Worm (Caenorhabditis elegans) whole organism, L3 larva: ENCODE data around the gene nhr-106.

Experiments
- R02D3.7 ChIP-seq: fragments of 150-350 bp; optimal IDR thresholded peaks from 2 replicates; lab custom pipeline; 2014; ENCODE audit warnings: missing biosample characterization, missing genetic modification characterization
- aly-2 ChIP-seq: fragments of 150-350 bp; optimal IDR thresholded peaks from 2 replicates; lab custom pipeline; 2014; ENCODE audit warnings: missing biosample characterization, missing genetic modification characterization
- ceh-16 ChIP-seq: sonication (generic microtip); optimal IDR thresholded peaks from 2 replicates; lab custom pipeline; 2017; ENCODE audit warnings: missing biosample characterization, missing genetic modification characterization
- ceh-28 ChIP-seq: fragments of 150-350 bp; optimal IDR thresholded peaks from 2 replicates; lab custom pipeline; 2014; ENCODE audit warnings: missing biosample characterization, missing genetic modification reagents, missing genetic modification characterization
- ceh-82 ChIP-seq: fragments of 150-350 bp; optimal IDR thresholded peaks from 2 replicates; lab custom pipeline; 2014; ENCODE audit warnings: missing biosample characterization, missing genetic modification characterization
- daf-12 ChIP-seq: fragments of 150-350 bp; optimal IDR thresholded peaks from 2 replicates; lab custom pipeline; 2014; ENCODE audit warnings: missing biosample characterization, missing genetic modification reagents, missing genetic modification characterization
- elt-1 ChIP-seq: fragments of 150-350 bp; optimal IDR thresholded peaks from 2 replicates; lab custom pipeline; 2014; ENCODE audit warnings: missing biosample characterization, missing genetic modification characterization
- elt-2 ChIP-seq: sonication (generic microtip); optimal IDR thresholded peaks from 2 replicates; lab custom pipeline; 2016; ENCODE audit warnings: missing genetic modification reagents, mild to moderate bottlenecking, missing genetic modification characterization, missing compliant biosample characterization
- elt-3 ChIP-seq, 3 experiments: fragments of 150-350 bp in 1 of 3; sonication (generic microtip) in 2 of 3; optimal IDR thresholded peaks; 2 replicates in 2 of 3; 4 replicates in 1 of 3; lab custom pipeline; 2014 to 2017; ENCODE audit warnings: missing biosample characterization in 3 of 3, missing genetic modification characterization in 3 of 3
- fkh-10 ChIP-seq: sonication (generic microtip); optimal IDR thresholded peaks from 2 replicates; lab custom pipeline; 2017; ENCODE audit warnings: missing biosample characterization, missing genetic modification reagents, missing genetic modification characterization
- fkh-2 ChIP-seq: fragments of 150-350 bp; optimal IDR thresholded peaks from 2 replicates; lab custom pipeline; 2014; ENCODE audit warnings: missing biosample characterization, missing genetic modification reagents, missing genetic modification characterization
- fos-1 ChIP-seq: fragments of 150-350 bp; optimal IDR thresholded peaks from 2 replicates; lab custom pipeline; 2014; ENCODE audit warnings: missing biosample characterization, missing genetic modification characterization
- jun-1 ChIP-seq: fragments of 150-350 bp; optimal IDR thresholded peaks from 2 replicates; lab custom pipeline; 2014; ENCODE audit warnings: missing biosample characterization, missing genetic modification reagents, missing genetic modification characterization
- lin-15B ChIP-seq: fragments of 150-350 bp; optimal IDR thresholded peaks from 2 replicates; lab custom pipeline; 2014; ENCODE audit warnings: missing biosample characterization, missing genetic modification characterization
- lin-39 ChIP-seq: fragments of 150-350 bp; optimal IDR thresholded peaks from 2 replicates; lab custom pipeline; 2018; ENCODE audit warnings: missing biosample characterization, missing genetic modification reagents, missing genetic modification characterization
- mdl-1 ChIP-seq: fragments of 150-350 bp; optimal IDR thresholded peaks from 2 replicates; lab custom pipeline; 2014; ENCODE audit warnings: missing biosample characterization, missing genetic modification characterization
- mml-1 ChIP-seq: fragments of 150-350 bp; sonication (generic microtip); optimal IDR thresholded peaks from 3 replicates; lab custom pipeline; 2014; ENCODE audit warnings: missing biosample characterization, missing genetic modification characterization
- nfya-1 ChIP-seq: sonication (generic microtip); optimal IDR thresholded peaks from 2 replicates; lab custom pipeline; 2017; ENCODE audit warnings: missing genetic modification characterization, mild to moderate bottlenecking, missing compliant biosample characterization, antibody characterized with exemption, moderate library complexity; ENCODE audit not compliant: insufficient read depth
- nhr-11 ChIP-seq: fragments of 150-350 bp; optimal IDR thresholded peaks from 2 replicates; lab custom pipeline; 2014; ENCODE audit warnings: missing biosample characterization, missing genetic modification characterization
- nhr-12 ChIP-seq: fragments of 150-350 bp; optimal IDR thresholded peaks from 2 replicates; lab custom pipeline; 2014; ENCODE audit warnings: missing biosample characterization, missing genetic modification characterization
- nhr-23 ChIP-seq: fragments of 150-350 bp; optimal IDR thresholded peaks from 2 replicates; lab custom pipeline; 2014; ENCODE audit warnings: missing biosample characterization, missing genetic modification reagents, missing genetic modification characterization
- nhr-237 ChIP-seq: fragments of 150-350 bp; optimal IDR thresholded peaks from 2 replicates; lab custom pipeline; 2014; ENCODE audit warnings: missing biosample characterization, missing genetic modification characterization
- nhr-25 ChIP-seq: sonication (generic microtip); optimal IDR thresholded peaks from 2 replicates; lab custom pipeline; 2017; ENCODE audit warnings: missing biosample characterization, missing genetic modification characterization
- nhr-28 ChIP-seq: fragments of 150-350 bp; optimal IDR thresholded peaks from 2 replicates; lab custom pipeline; 2014; ENCODE audit warnings: missing biosample characterization, missing genetic modification characterization
- nhr-67 ChIP-seq: fragments of 150-350 bp; optimal IDR thresholded peaks from 2 replicates; lab custom pipeline; 2014; ENCODE audit warnings: missing biosample characterization, missing genetic modification characterization
- nhr-76 ChIP-seq: fragments of 150-350 bp; sonication (generic microtip); optimal IDR thresholded peaks from 5 replicates; lab custom pipeline; 2014; ENCODE audit warnings: missing biosample characterization, missing genetic modification characterization
- pha-4 ChIP-seq: fragments of 150-350 bp; optimal IDR thresholded peaks from 2 replicates; lab custom pipeline; 2014; ENCODE audit warnings: missing biosample characterization, missing genetic modification reagents, missing genetic modification characterization
- pqm-1 ChIP-seq: fragments of 150-350 bp; optimal IDR thresholded peaks from 2 replicates; lab custom pipeline; 2017; ENCODE audit warnings: missing biosample characterization, missing genetic modification characterization, inconsistent platforms
- sea-2 ChIP-seq: fragments of 150-350 bp; sonication (generic microtip); optimal IDR thresholded peaks from 4 replicates; lab custom pipeline; 2014; ENCODE audit warnings: missing biosample characterization, missing genetic modification reagents, missing genetic modification characterization
- unc-39 ChIP-seq: sonication (generic microtip); optimal IDR thresholded peaks from 4 replicates; lab custom pipeline; 2017; ENCODE audit warnings: missing biosample characterization, missing genetic modification characterization
- unc-62 ChIP-seq: fragments of 150-350 bp; sonication (generic microtip); optimal IDR thresholded peaks from 4 replicates; lab custom pipeline; 2014; ENCODE audit warnings: missing biosample characterization, missing genetic modification reagents, missing genetic modification characterization
- ztf-4 ChIP-seq: fragments of 150-350 bp; optimal IDR thresholded peaks from 2 replicates; lab custom pipeline; 2014; ENCODE audit warnings: missing biosample characterization, missing genetic modification characterization

nhr-106 gene

ce11 chrV:464800-465199 lies 24.6 kb upstream of the nhr-106 start, which contains the start of gene nhr-201:
nhr-201 (plus strand) TSS chrV:464828.
- TF ChIP-seq elt-2 (peak; percentile 44), elt-1 (tag; lab: Kevin White, UChicago) (no peak), fkh-10 (GFP tag; lab: Kevin White, UChicago) (no peak), pha-4 (tag; lab: Kevin White, UChicago) (peak; percentile 65), pqm-1 (peak; percentile 59)

ce11 chrV:465355-465754 lies 24.1 kb upstream of the nhr-106 start:
- TF ChIP-seq ztf-4 (no peak), nhr-67 (tag; lab: Kevin White, UChicago) (no peak), pqm-1 (no peak), fos-1 (tag; lab: Kevin White, UChicago) (no peak), lin-39 (tag; lab: Kevin White, UChicago) (no peak), nhr-23 (tag; lab: Kevin White, UChicago) (peak; percentile 33), nhr-25 (tag; lab: Kevin White, UChicago) (peak; percentile 42), mdl-1 (no peak), sea-2 (GFP tag; lab: Kevin White, UChicago) (no peak)

DNA sequence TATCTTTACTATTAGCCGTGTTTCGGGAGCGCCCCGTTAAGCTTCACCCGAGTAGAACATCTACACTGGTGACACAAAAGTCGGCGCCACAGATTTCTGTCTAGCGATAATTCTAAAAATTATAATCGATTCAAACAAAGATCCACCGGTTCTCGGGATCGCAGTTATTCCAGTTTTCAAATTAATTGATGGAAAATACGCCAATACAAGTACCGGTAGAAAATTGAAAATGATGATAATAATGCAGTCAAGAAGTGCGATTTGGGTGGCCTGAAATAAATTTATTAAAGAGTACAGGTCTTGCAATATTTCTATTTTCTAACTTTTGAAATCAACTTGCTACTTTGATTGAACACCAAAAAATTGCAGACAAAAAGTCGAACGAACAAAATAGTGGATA lies 21.9 kb upstream of the nhr-106 start:
- TF ChIP-seq unc-62 (GFP tag; lab: Kevin White, UChicago) (no peak), ceh-28 (tag; lab: Kevin White, UChicago) (no peak), daf-12 (tag; lab: Kevin White, UChicago) (no peak), nhr-12 (no peak), fkh-2 (no peak), elt-3 (tag; optimal IDR thresholded peaks at IDR 0.05; lab: Kevin White, UChicago) (no peak), unc-39 (no peak), pha-4 (tag; lab: Kevin White, UChicago) (no peak), ceh-16 (tag; lab: Kevin White, UChicago) (no peak), R02D3.7 (tag; lab: Kevin White, UChicago) (no peak), nhr-237 (tag; lab: Kevin White, UChicago) (no peak), nhr-25 (tag; lab: Kevin White, UChicago) (no peak), fos-1 (tag; lab: Kevin White, UChicago) (no peak), nhr-28 (tag; lab: Kevin White, UChicago) (no peak)

DNA sequence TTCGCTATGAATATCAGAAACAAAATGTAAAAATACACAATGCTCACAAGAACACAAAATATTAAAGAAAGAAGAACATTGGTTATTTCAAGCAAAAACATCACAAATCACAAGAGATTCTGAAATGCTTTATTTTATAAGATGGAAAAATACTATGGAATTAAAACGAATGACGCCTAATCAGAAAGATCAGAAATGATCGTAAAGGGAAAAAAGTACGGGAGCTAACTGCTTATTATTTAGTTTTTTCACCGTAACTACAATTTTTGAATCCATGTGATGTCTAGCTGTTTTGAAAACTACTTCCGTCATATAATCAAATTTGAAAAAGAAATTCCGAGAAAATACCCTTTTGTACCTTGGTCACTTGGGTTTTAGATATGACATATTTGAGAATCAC lies 21.0 kb upstream of the nhr-106 start, which contains the start of gene srbc-57:
srbc-57 (minus strand) TSS at position 101 of the 400 bp plus-strand sequence.
- TF ChIP-seq nhr-76 (tag; lab: Kevin White, UChicago) (no peak), lin-15B (tag; lab: Kevin White, UChicago) (no peak), nhr-23 (tag; lab: Kevin White, UChicago) (no peak), jun-1 (tag; lab: Kevin White, UChicago) (no peak), pqm-1 (no peak), fkh-10 (GFP tag; lab: Kevin White, UChicago) (no peak), nhr-237 (tag; lab: Kevin White, UChicago) (no peak), sea-2 (GFP tag; lab: Kevin White, UChicago) (no peak), aly-2 (tag; lab: Kevin White, UChicago) (no peak), R02D3.7 (tag; lab: Kevin White, UChicago) (no peak), ceh-82 (tag; lab: Kevin White, UChicago) (no peak), mdl-1 (no peak), fos-1 (tag; lab: Kevin White, UChicago) (no peak), fkh-2 (no peak), nhr-12 (no peak), unc-39 (no peak)

ce11 chrV:472589-472988 lies 16.8 kb upstream of the nhr-106 start, which contains the start of gene srt-31:
srt-31 (plus strand) TSS chrV:472889.
- TF ChIP-seq nhr-28 (tag; lab: Kevin White, UChicago) (no peak), ceh-28 (tag; lab: Kevin White, UChicago) (no peak), nfya-1 (tag; lab: Kevin White, UChicago) (no peak), ztf-4 (no peak), fkh-10 (GFP tag; lab: Kevin White, UChicago) (no peak), nhr-11 (tag; lab: Kevin White, UChicago) (no peak), lin-39 (tag; lab: Kevin White, UChicago) (no peak), mml-1 (tag; lab: Kevin White, UChicago) (no peak)
